Worm (Caenorhabditis elegans) whole organism, L1 larva: Measurements from ENCODE around the gene srz-32.

Experiments
- F16B12.6 ChIP-seq: fragments of 150-350 bp; optimal IDR thresholded peaks from 2 replicates; lab custom pipeline; 2014; ENCODE audit warnings: missing biosample characterization, missing genetic modification characterization
- ama-1 ChIP-seq: fragments of 150-350 bp; optimal IDR thresholded peaks from 2 replicates; lab custom pipeline; 2014
- elt-2 ChIP-seq: sonication (generic microtip); optimal IDR thresholded peaks from 2 replicates; lab custom pipeline; 2016; ENCODE audit warnings: missing genetic modification characterization, mild to moderate bottlenecking, inconsistent platforms, missing compliant biosample characterization, missing genetic modification reagents
- jun-1 ChIP-seq: fragments of 150-350 bp; optimal IDR thresholded peaks from 2 replicates; lab custom pipeline; 2014; ENCODE audit warnings: missing biosample characterization, missing genetic modification reagents, missing genetic modification characterization
- lin-15B ChIP-seq: fragments of 150-350 bp; sonication (generic microtip); optimal IDR thresholded peaks from 3 replicates; lab custom pipeline; 2014; ENCODE audit warnings: missing biosample characterization, missing genetic modification characterization
- lir-3 ChIP-seq: sonication (generic microtip); optimal IDR thresholded peaks from 2 replicates; lab custom pipeline; 2016; ENCODE audit warnings: mild to moderate bottlenecking, missing genetic modification characterization, moderate library complexity, missing compliant biosample characterization; ENCODE audit not compliant: poor library complexity
- nhr-11 ChIP-seq: fragments of 150-350 bp; optimal IDR thresholded peaks from 2 replicates; lab custom pipeline; 2014; ENCODE audit warnings: missing biosample characterization, missing genetic modification characterization
- nhr-85 ChIP-seq: sonication (generic microtip); peaks from one replicate; lab custom pipeline; 2016; ENCODE audit warnings: missing genetic modification characterization, inconsistent platforms, missing compliant biosample characterization
- unc-130 ChIP-seq: fragments of 150-350 bp; optimal IDR thresholded peaks from 2 replicates; lab custom pipeline; 2017; ENCODE audit warnings: missing biosample characterization, missing genetic modification characterization, inconsistent platforms
- unc-62 ChIP-seq: fragments of 150-350 bp; optimal IDR thresholded peaks from 2 replicates; lab custom pipeline; 2014; ENCODE audit warnings: missing biosample characterization, missing genetic modification reagents, missing genetic modification characterization
- unc-98 ChIP-seq: fragments of 200-800 bp; sonication (Bioruptor generic); IDR thresholded peaks from 2 replicates; pipeline ENCODE4 v1.3.6; 2022; ENCODE audit warnings: missing genetic modification characterization, missing compliant biosample characterization

DNA sequence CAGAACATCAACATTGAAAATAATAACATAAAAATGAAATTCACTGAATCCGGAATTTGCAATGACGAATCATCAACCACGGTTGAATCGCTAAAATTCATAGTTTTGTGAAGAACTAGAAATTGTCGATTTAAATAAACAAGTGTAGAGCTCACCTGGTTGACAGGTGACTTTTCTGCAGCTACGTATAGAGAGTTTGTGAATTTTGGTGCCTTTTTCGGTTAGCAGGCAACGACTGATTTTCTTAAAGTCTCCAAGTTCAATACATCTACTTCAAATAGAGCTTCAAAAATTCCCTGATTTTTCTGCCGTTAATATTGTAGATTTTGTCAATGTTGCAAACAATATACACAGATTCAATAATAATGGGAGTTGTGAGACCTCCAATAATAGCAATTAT is 41.0 kb downstream of the srz-32 start, which contains the start of gene srz-69:
- TF ChIP-seq unc-62, result no peak
- TF ChIP-seq unc-98 (GFP tag; lab: Robert Waterston, UW), result no peak
- no peak for TF ChIP-seq elt-2 (tag; lab: Kevin White, UChicago)
- TF ChIP-seq nhr-11, result no peak
- no peak for TF ChIP-seq lir-3 (tag; lab: Kevin White, UChicago)
- no peak for TF ChIP-seq F16B12.6 (tag; lab: Kevin White, UChicago)
- TF ChIP-seq ama-1 (lab: Kevin White, UChicago), result no peak
- TF ChIP-seq nhr-85, result no peak
- no peak for TF ChIP-seq jun-1 (tag; lab: Kevin White, UChicago)
- TF ChIP-seq unc-130 (tag; lab: Kevin White, UChicago), result no peak
- TF ChIP-seq lin-15B (tag; lab: Kevin White, UChicago), result no peak
